Worm (Caenorhabditis elegans) whole organism, late embryonic: ENCODE measurements around the gene spon-1.

Experiments
- ceh-18 ChIP-seq: sonication (generic microtip); optimal IDR thresholded peaks from 2 replicates; lab custom pipeline; 2016; ENCODE audit warnings: missing genetic modification characterization, missing compliant biosample characterization
- fax-1 ChIP-seq: sonication (generic microtip); optimal IDR thresholded peaks from 2 replicates; lab custom pipeline; 2016; ENCODE audit warnings: missing genotype, missing genetic modification characterization, missing compliant biosample characterization
- pros-1 ChIP-seq: fragments of 150-350 bp; optimal IDR thresholded peaks from 2 replicates; lab custom pipeline; 2014; ENCODE audit warnings: missing biosample characterization, missing genetic modification reagents, missing genetic modification characterization
- rnt-1 ChIP-seq: sonication (generic microtip); optimal IDR thresholded peaks from 2 replicates; lab custom pipeline; 2016; ENCODE audit warnings: missing genetic modification characterization, missing compliant biosample characterization

The spon-1 gene

ce11 chrII:7168712-7169111, 52.4 kb downstream of the spon-1 start, which contains the start of gene col-36:
Gene col-36, minus strand, starts transcription at chrII:7168812.
- TF ChIP-seq rnt-1 (tag; lab: Kevin White, UChicago) (no peak), ceh-18 (tag; lab: Kevin White, UChicago) (no peak), pros-1 (no peak), fax-1 (tag; lab: Kevin White, UChicago) (no peak)
- TF ChIP-seq, all 69 proteins: peak for 0
